Fruit fly (Drosophila melanogaster) whole organism, embryonic: ENCODE measurements around the gene LIMK1.

Experiments used
- CG1024 ChIP-seq: fragments of 200-800 bp; sonication (Bioruptor generic); IDR thresholded peaks from 2 replicates; pipeline ENCODE4 v1.3.6; 2022; ENCODE audit warnings: missing biosample characterization, missing genetic modification characterization
- CG11504 ChIP-seq: fragments of 200-800 bp; sonication (Bioruptor generic); optimal IDR thresholded peaks from 3 replicates; lab custom pipeline; 2019; ENCODE audit warnings: missing biosample characterization, mild to moderate bottlenecking, missing genetic modification characterization, moderate library complexity
- CG13287 ChIP-seq: fragments of 200-800 bp; sonication (Bioruptor generic); IDR thresholded peaks from 2 replicates; pipeline ENCODE4 v1.3.6; 2022; ENCODE audit warnings: missing biosample characterization, missing genetic modification characterization; ENCODE audit not compliant: partially characterized antibody
- CG13296 ChIP-seq: fragments of 200-800 bp; sonication (Bioruptor generic); optimal IDR thresholded peaks from 3 replicates; lab custom pipeline; 2018; ENCODE audit warnings: missing biosample characterization, mild to moderate bottlenecking, missing genetic modification characterization
- CG15073 ChIP-seq: fragments of 200-800 bp; sonication (Bioruptor generic); optimal IDR thresholded peaks from 2 replicates; lab custom pipeline; 2016; ENCODE audit warnings: missing biosample characterization, missing genetic modification characterization
- CG17568 ChIP-seq: fragments of 200-800 bp; sonication (Bioruptor generic); optimal IDR thresholded peaks from 2 replicates; lab custom pipeline; 2018; ENCODE audit warnings: missing biosample characterization, mild to moderate bottlenecking, missing genetic modification characterization, moderate library complexity
- CG2199 ChIP-seq: fragments of 200-800 bp; sonication (Bioruptor generic); IDR thresholded peaks from 3 replicates; pipeline ENCODE4 v1.3.6; 2022; ENCODE audit warnings: missing biosample characterization, missing genetic modification characterization
- CG2875 ChIP-seq: fragments of 200-800 bp; sonication (Bioruptor generic); optimal IDR thresholded peaks from 2 replicates; lab custom pipeline; 2017; ENCODE audit warnings: missing biosample characterization, mild to moderate bottlenecking, missing genetic modification characterization, missing genetic modification reagents
- CG2889 ChIP-seq: fragments of 200-800 bp; sonication (Bioruptor generic); IDR thresholded peaks from 3 replicates; pipeline ENCODE4 v1.3.6; 2022; ENCODE audit warnings: missing biosample characterization, missing genetic modification characterization
- CG30431 ChIP-seq: fragments of 200-800 bp; sonication (Bioruptor generic); optimal IDR thresholded peaks from 2 replicates; lab custom pipeline; 2017; ENCODE audit warnings: missing biosample characterization, missing genetic modification characterization
- CG3847 ChIP-seq: fragments of 200-800 bp; sonication (Bioruptor generic); IDR thresholded peaks from 2 replicates; pipeline ENCODE4 v1.3.6; 2022; ENCODE audit warnings: missing biosample characterization, missing genetic modification characterization
- CG4730 ChIP-seq: fragments of 200-800 bp; sonication (Bioruptor generic); IDR thresholded peaks from 2 replicates; pipeline ENCODE4 v1.3.6; 2022; ENCODE audit warnings: missing biosample characterization, missing genetic modification characterization
- CG6254 ChIP-seq: fragments of 200-800 bp; sonication (Bioruptor generic); optimal IDR thresholded peaks from 3 replicates; lab custom pipeline; 2017; ENCODE audit warnings: mild to moderate bottlenecking, missing biosample characterization, missing genetic modification reagents, missing genetic modification characterization
- CG6272 ChIP-seq: fragments of 200-800 bp; sonication (Bioruptor generic); IDR thresholded peaks from 2 replicates; pipeline ENCODE4 v1.3.6; 2022; ENCODE audit warnings: missing biosample characterization, missing genetic modification characterization
- CG6791 ChIP-seq: fragments of 200-800 bp; sonication (Bioruptor generic); IDR thresholded peaks from 3 replicates; pipeline ENCODE4 v1.3.6; 2022; ENCODE audit warnings: missing biosample characterization, missing genetic modification characterization; ENCODE audit not compliant: partially characterized antibody
- CG7786 ChIP-seq: fragments of 200-800 bp; sonication (Bioruptor generic); optimal IDR thresholded peaks from 2 replicates; lab custom pipeline; 2016; ENCODE audit warnings: missing biosample characterization, missing genetic modification characterization
- D19B ChIP-seq: fragments of 200-800 bp; sonication (Bioruptor generic); optimal IDR thresholded peaks from 2 replicates; lab custom pipeline; 2017; ENCODE audit warnings: missing biosample characterization, mild to moderate bottlenecking, missing genetic modification characterization
- Dek ChIP-seq: fragments of 200-800 bp; sonication (Bioruptor generic); optimal IDR thresholded peaks from 3 replicates; lab custom pipeline; 2019; ENCODE audit warnings: missing biosample characterization, mild to moderate bottlenecking, missing genetic modification characterization, moderate library complexity
- Dp ChIP-seq: fragments of 200-800 bp; sonication (Bioruptor generic); optimal IDR thresholded peaks from 2 replicates; lab custom pipeline; 2018; ENCODE audit warnings: missing biosample characterization, mild to moderate bottlenecking, missing genetic modification characterization, moderate library complexity
- ERR ChIP-seq: fragments of 200-800 bp; sonication (Bioruptor generic); optimal IDR thresholded peaks from 2 replicates; lab custom pipeline; 2016; ENCODE audit warnings: missing biosample characterization, missing genetic modification characterization
- Fer2 ChIP-seq: fragments of 200-800 bp; sonication (Bioruptor generic); optimal IDR thresholded peaks from 2 replicates; lab custom pipeline; 2018; ENCODE audit warnings: missing biosample characterization, mild to moderate bottlenecking, missing genetic modification characterization, moderate library complexity
- Hr39 ChIP-seq: fragments of >200 bp; optimal IDR thresholded peaks from 2 replicates; lab custom pipeline; 2017
- Hr78 ChIP-seq, 2 experiments: fragments of 200-800 bp in 1 of 2; fragments of >200 bp in 1 of 2; sonication (Bioruptor generic) in 1 of 2; optimal IDR thresholded peaks; 2 replicates each; lab custom pipeline; 2017 to 2019; ENCODE audit warnings: missing biosample characterization in 2 of 2, missing genetic modification characterization in 2 of 2, mild to moderate bottlenecking in 1 of 2, moderate library complexity in 1 of 2
- Oaz ChIP-seq: fragments of 200-800 bp; sonication (Bioruptor generic); IDR thresholded peaks from 2 replicates; pipeline ENCODE4 v1.3.6; 2022; ENCODE audit warnings: missing biosample characterization, missing genetic modification characterization
- Ssrp ChIP-seq: fragments of 200-800 bp; sonication (Bioruptor generic); optimal IDR thresholded peaks from 2 replicates; lab custom pipeline; 2018; ENCODE audit warnings: missing biosample characterization, mild to moderate bottlenecking, missing genetic modification characterization, moderate library complexity
- Stat92E ChIP-seq, 3 experiments: fragments of >200 bp in 2 of 3; fragments of 200-800 bp in 1 of 3; sonication (Bioruptor generic) in 1 of 3; optimal IDR thresholded peaks; 2 replicates each; lab custom pipeline; 2017 to 2019; ENCODE audit warnings: missing biosample characterization in 3 of 3, missing genetic modification characterization in 3 of 3, mild to moderate bottlenecking in 1 of 3, moderate library complexity in 1 of 3
- ab ChIP-seq: fragments of 200-800 bp; sonication (Bioruptor generic); optimal IDR thresholded peaks from 2 replicates; lab custom pipeline; 2016; ENCODE audit warnings: missing biosample characterization, missing genetic modification characterization
- bsh ChIP-seq, 2 experiments: fragments of 200-800 bp; sonication (Bioruptor generic); optimal IDR thresholded peaks; 2 replicates each; lab custom pipeline; 2017 to 2018; ENCODE audit warnings: mild to moderate bottlenecking in 2 of 2, missing biosample characterization in 2 of 2, missing genetic modification characterization in 2 of 2, moderate library complexity in 1 of 2
- cas ChIP-seq: fragments of 200-800 bp; sonication (Bioruptor generic); IDR thresholded peaks from 2 replicates; pipeline ENCODE4 v1.3.6; 2022; ENCODE audit warnings: missing biosample characterization, missing genetic modification characterization
- chif ChIP-seq, 2 experiments: fragments of 200-800 bp; sonication (Bioruptor generic); optimal IDR thresholded peaks; 3 replicates each; lab custom pipeline; 2016; ENCODE audit warnings: missing biosample characterization in 2 of 2, missing genetic modification characterization in 2 of 2
- chm ChIP-seq: fragments of 200-800 bp; sonication (Bioruptor generic); IDR thresholded peaks from 2 replicates; pipeline ENCODE4 v1.3.6; 2022; ENCODE audit warnings: missing biosample characterization, missing genetic modification characterization
- croc ChIP-seq: fragments of 200-800 bp; sonication (Bioruptor generic); conservative IDR thresholded peaks from 3 replicates; pipeline ENCODE4 v1.3.6; 2022; ENCODE audit warnings: missing biosample characterization, missing genetic modification characterization
- esg ChIP-seq: fragments of 200-800 bp; sonication (Bioruptor generic); conservative IDR thresholded peaks from 2 replicates; pipeline ENCODE4 v1.3.6; 2022; ENCODE audit warnings: missing biosample characterization, missing genetic modification characterization
- eyg ChIP-seq: fragments of 200-800 bp; sonication (Bioruptor generic); optimal IDR thresholded peaks from 3 replicates; lab custom pipeline; 2016; ENCODE audit warnings: missing biosample characterization, missing genetic modification characterization
- gcm2 ChIP-seq: fragments of 200-800 bp; sonication (Bioruptor generic); optimal IDR thresholded peaks from 2 replicates; lab custom pipeline; 2016; ENCODE audit warnings: missing biosample characterization, missing genetic modification characterization
- h ChIP-seq: fragments of >200 bp; optimal IDR thresholded peaks from 2 replicates; lab custom pipeline; 2017
- klu ChIP-seq: fragments of 200-800 bp; sonication (Bioruptor generic); IDR thresholded peaks from 2 replicates; pipeline ENCODE4 v1.3.6; 2022; ENCODE audit warnings: missing biosample characterization, missing genetic modification characterization
- knrl ChIP-seq: fragments of 200-800 bp; sonication (Bioruptor generic); IDR thresholded peaks from 3 replicates; pipeline ENCODE4 v1.3.6; 2022; ENCODE audit warnings: missing biosample characterization, missing genetic modification characterization; ENCODE audit not compliant: partially characterized antibody
- lbe ChIP-seq: fragments of 200-800 bp; sonication (Bioruptor generic); optimal IDR thresholded peaks from 2 replicates; lab custom pipeline; 2016; ENCODE audit warnings: missing biosample characterization, mild to moderate bottlenecking, missing genetic modification characterization
- nom ChIP-seq: fragments of 200-800 bp; sonication (Bioruptor generic); optimal IDR thresholded peaks from 2 replicates; lab custom pipeline; 2017; ENCODE audit warnings: missing biosample characterization, missing genetic modification characterization, mild to moderate bottlenecking, moderate library complexity, missing genetic modification reagents
- odd ChIP-seq: fragments of 200-800 bp; sonication (Bioruptor generic); optimal IDR thresholded peaks from 2 replicates; lab custom pipeline; 2017; ENCODE audit warnings: missing biosample characterization, mild to moderate bottlenecking, missing genetic modification characterization
- ro ChIP-seq: fragments of 200-800 bp; sonication (Bioruptor generic); IDR thresholded peaks from 2 replicates; pipeline ENCODE4 v1.3.6; 2022; ENCODE audit warnings: missing biosample characterization, missing genetic modification characterization
- scrt ChIP-seq: fragments of 200-800 bp; sonication (Bioruptor generic); optimal IDR thresholded peaks from 2 replicates; lab custom pipeline; 2018; ENCODE audit warnings: missing biosample characterization, mild to moderate bottlenecking, missing genetic modification characterization, moderate library complexity
- sna ChIP-seq: fragments of 200-800 bp; sonication (Bioruptor generic); IDR thresholded peaks from 2 replicates; pipeline ENCODE4 v1.3.6; 2022; ENCODE audit warnings: missing biosample characterization, missing genetic modification characterization; ENCODE audit not compliant: partially characterized antibody
- sqz ChIP-seq: fragments of 200-800 bp; sonication (Bioruptor generic); optimal IDR thresholded peaks from 3 replicates; lab custom pipeline; 2018; ENCODE audit warnings: missing biosample characterization, mild to moderate bottlenecking, missing genetic modification characterization
- tin ChIP-seq: fragments of 200-800 bp; sonication (Bioruptor generic); optimal IDR thresholded peaks from 3 replicates; lab custom pipeline; 2016; ENCODE audit warnings: missing biosample characterization, missing genetic modification characterization
- tna ChIP-seq: fragments of 200-800 bp; sonication (Bioruptor generic); IDR thresholded peaks from 2 replicates; pipeline ENCODE4 v1.3.6; 2022; ENCODE audit warnings: missing biosample characterization, missing genetic modification characterization; ENCODE audit not compliant: partially characterized antibody
- unpg ChIP-seq: fragments of 200-800 bp; sonication (Bioruptor generic); optimal IDR thresholded peaks from 3 replicates; lab custom pipeline; 2018; ENCODE audit warnings: missing biosample characterization, mild to moderate bottlenecking, missing genetic modification characterization, moderate library complexity
- usp ChIP-seq: fragments of >200 bp; optimal IDR thresholded peaks from 2 replicates; lab custom pipeline; 2017; ENCODE audit warnings: missing biosample characterization, missing genetic modification characterization
- wek ChIP-seq: fragments of 200-800 bp; sonication (Bioruptor generic); optimal IDR thresholded peaks from 3 replicates; lab custom pipeline; 2018; ENCODE audit warnings: missing biosample characterization, mild to moderate bottlenecking, missing genetic modification characterization, moderate library complexity

The LIMK1 gene

DNA sequence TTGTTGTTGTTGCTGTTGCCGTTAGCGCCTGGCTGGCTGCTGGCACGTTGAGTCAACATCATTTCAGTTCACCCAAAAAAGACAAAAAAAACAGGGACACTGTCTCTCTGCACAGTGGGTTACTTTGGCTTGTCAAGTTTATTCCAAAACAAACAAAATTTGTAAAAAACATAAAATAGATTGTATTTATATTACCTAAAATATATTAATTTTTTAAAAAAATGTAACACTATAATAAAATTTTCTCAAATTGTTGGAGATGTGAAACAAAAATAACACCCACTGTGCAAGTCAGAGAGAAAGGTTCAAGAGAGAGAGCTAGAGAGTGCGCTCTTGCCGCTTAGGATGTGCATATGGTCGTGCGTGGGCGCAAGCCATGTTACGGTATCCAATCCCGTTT is 24.3 kb downstream of the LIMK1 start (continued):
- TF ChIP-seq esg (GFP tag; lab: Robert Waterston, UW) (peak; percentile 73), scrt (peak; percentile 84), CG2199 (GFP tag; lab: Robert Waterston, UW) (no peak), tna (GFP tag; lab: Robert Waterston, UW) (no peak), ERR (GFP tag; lab: Kevin White, UChicago) (no peak), CG7786 (GFP tag; lab: Kevin White, UChicago) (no peak), bsh (GFP tag; optimal IDR thresholded peaks at IDR 0.05; lab: Kevin White, UChicago) (peak in 1 of 2 experiments; percentile 77), gcm2 (GFP tag; lab: Kevin White, UChicago) (no peak), nom (GFP tag; lab: Kevin White, UChicago) (peak; percentile 37), usp (GFP tag; lab: Kevin White, UChicago) (no peak), cas (GFP tag; lab: Robert Waterston, UW) (peak; percentile 71), ab (GFP tag; lab: Kevin White, UChicago) (no peak), unpg (GFP tag; lab: Kevin White, UChicago) (peak; percentile 85), CG13287 (GFP tag; lab: Robert Waterston, UW) (no peak), CG6272 (GFP tag; lab: Robert Waterston, UW) (peak; percentile 53), tin (GFP tag; lab: Kevin White, UChicago) (peak; percentile 66), D19B (GFP tag; lab: Kevin White, UChicago) (peak; percentile 53), Fer2 (peak; percentile 86), CG13296 (peak; percentile 91), CG2889 (GFP tag; lab: Robert Waterston, UW) (peak; percentile 16; the same call in 1 of the 3 replicates), Ssrp (tag; lab: Kevin White, UChicago) (peak; percentile 62), CG15073 (GFP tag; lab: Kevin White, UChicago) (no peak), CG4730 (peak; percentile 50; the same call in 1 of the 2 replicates), klu (peak; percentile 38; the same call in 1 of the 2 replicates), Stat92E (GFP tag; optimal IDR thresholded peaks at IDR 0.05; lab: Kevin White, UChicago) (no peak), Oaz (GFP tag; lab: Robert Waterston, UW) (peak; percentile 43; the same call in 1 of the 2 replicates), knrl (GFP tag; lab: Robert Waterston, UW) (no peak), sna (GFP tag; lab: Robert Waterston, UW) (no peak), odd (peak; percentile 68), Dp (GFP tag; lab: Kevin White, UChicago) (no peak), Hr39 (lab: Kevin White, UChicago) (no peak), CG30431 (GFP tag; lab: Kevin White, UChicago) (peak; percentile 27), wek (GFP tag; lab: Kevin White, UChicago) (no peak), lbe (no peak), CG17568 (peak; percentile 55), CG6254 (GFP tag; lab: Kevin White, UChicago) (peak; percentile 33), h (no peak), CG3847 (GFP tag; lab: Robert Waterston, UW) (peak; percentile 84), ro (GFP tag; lab: Robert Waterston, UW) (no peak), CG2875 (GFP tag; lab: Kevin White, UChicago) (peak; percentile 41), Dek (tag; lab: Kevin White, UChicago) (peak; percentile 90), chif (GFP tag; optimal IDR thresholded peaks at IDR 0.05; lab: Kevin White, UChicago) (no peak), CG1024 (GFP tag; lab: Robert Waterston, UW) (peak; percentile 49; the same call in 1 of the 2 replicates), croc (GFP tag; lab: Robert Waterston, UW) (peak; percentile 32; the same call in 1 of the 3 replicates), chm (GFP tag; lab: Robert Waterston, UW) (peak; percentile 27; the same call in 1 of the 2 replicates), eyg (GFP tag; lab: Kevin White, UChicago) (no peak), Hr78 (GFP tag; optimal IDR thresholded peaks at IDR 0.05; lab: Kevin White, UChicago) (no peak), CG6791 (no peak), sqz (GFP tag; lab: Kevin White, UChicago) (peak; percentile 75), CG11504 (peak; percentile 87)
